Fruit fly (Drosophila melanogaster): Measurements from ENCODE around the gene Nfs1.

Gene Nfs1

DNA sequence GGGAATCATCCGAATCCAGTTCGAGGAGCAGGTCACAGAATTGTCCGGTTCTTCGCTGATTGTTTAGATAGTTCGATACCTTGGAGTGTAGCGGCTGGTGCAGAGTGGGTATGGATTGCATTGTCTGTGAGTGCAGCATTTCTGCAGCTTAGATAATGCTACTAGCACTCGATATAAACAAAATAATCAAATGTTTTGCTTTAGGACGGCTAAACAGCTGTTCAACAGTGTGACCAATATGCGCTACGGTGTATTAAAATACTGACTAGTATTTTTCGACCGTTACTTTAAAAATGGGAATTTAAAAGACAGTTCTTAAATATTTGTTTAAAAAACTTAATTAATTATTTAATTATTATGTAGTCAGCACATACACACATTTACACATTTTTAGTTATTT, 49.3 kb downstream of the Nfs1 start, which contains the start of gene Plzf:
TSS of gene Plzf (minus strand) at position 196 of the 400 bp plus-strand sequence.
- TF ChIP-seq CG17801 (GFP tag; optimal IDR thresholded peaks at IDR 0.05; ENCODE audit: partially characterized antibody) = no peak

dm6 chr2L:12049133-12049532, 49.7 kb downstream of the Nfs1 start, which contains the start of gene PLCXD:
PLCXD (plus strand) TSS chr2L:12049418.
- no peak for TF ChIP-seq CG17801 (GFP tag; optimal IDR thresholded peaks at IDR 0.05; ENCODE audit: partially characterized antibody)

Data from ovary, adult (tissue).